Worm (Caenorhabditis elegans) whole organism, L1 larva: ENCODE results near the gene T26C5.4.

Experiments used
- ama-1 ChIP-seq: fragments of 150-350 bp; optimal IDR thresholded peaks from 2 replicates; lab custom pipeline; 2014
- ceh-8 ChIP-seq: fragments of 200-800 bp; sonication (Bioruptor generic); optimal IDR thresholded peaks from 2 replicates; lab custom pipeline; 2018; ENCODE audit warnings: mild to moderate bottlenecking, missing genetic modification characterization, moderate library complexity, missing compliant biosample characterization
- egl-27 ChIP-seq, 2 experiments: fragments of 150-350 bp in 1 of 2; sonication (generic microtip); optimal IDR thresholded peaks; 3 replicates each; lab custom pipeline; 2017 to 2018; ENCODE audit warnings: missing biosample characterization in 2 of 2, missing genetic modification characterization in 2 of 2, missing genetic modification reagents in 2 of 2
- hpl-2 ChIP-seq: fragments of 150-350 bp; optimal IDR thresholded peaks from 2 replicates; lab custom pipeline; 2014; ENCODE audit warnings: missing biosample characterization, missing genetic modification reagents, missing genetic modification characterization
- lin-39 ChIP-seq: fragments of 150-350 bp; optimal IDR thresholded peaks from 2 replicates; lab custom pipeline; 2014; ENCODE audit warnings: missing biosample characterization, missing genetic modification reagents, missing genetic modification characterization
- mef-2 ChIP-seq: fragments of 150-350 bp; optimal IDR thresholded peaks from 2 replicates; lab custom pipeline; 2014; ENCODE audit warnings: missing biosample characterization, missing genetic modification characterization
- nhr-12 ChIP-seq: sonication (generic microtip); optimal IDR thresholded peaks from 2 replicates; lab custom pipeline; 2017; ENCODE audit warnings: missing biosample characterization, missing genetic modification characterization
- sptf-1 ChIP-seq: fragments of 150-350 bp; optimal IDR thresholded peaks from 2 replicates; lab custom pipeline; 2014; ENCODE audit warnings: missing biosample characterization, missing genetic modification characterization
- unc-30 ChIP-seq: sonication (generic microtip); optimal IDR thresholded peaks from 2 replicates; lab custom pipeline; 2017; ENCODE audit warnings: missing biosample characterization, missing genetic modification characterization
- unc-86 ChIP-seq: sonication (generic microtip); optimal IDR thresholded peaks from 2 replicates; lab custom pipeline; 2016; ENCODE audit warnings: missing genetic modification characterization, missing compliant biosample characterization
- zip-4 ChIP-seq: fragments of 200-800 bp; sonication (Bioruptor generic); optimal IDR thresholded peaks from 2 replicates; lab custom pipeline; 2018; ENCODE audit warnings: mild to moderate bottlenecking, missing genetic modification characterization, moderate library complexity, missing compliant biosample characterization

DNA sequence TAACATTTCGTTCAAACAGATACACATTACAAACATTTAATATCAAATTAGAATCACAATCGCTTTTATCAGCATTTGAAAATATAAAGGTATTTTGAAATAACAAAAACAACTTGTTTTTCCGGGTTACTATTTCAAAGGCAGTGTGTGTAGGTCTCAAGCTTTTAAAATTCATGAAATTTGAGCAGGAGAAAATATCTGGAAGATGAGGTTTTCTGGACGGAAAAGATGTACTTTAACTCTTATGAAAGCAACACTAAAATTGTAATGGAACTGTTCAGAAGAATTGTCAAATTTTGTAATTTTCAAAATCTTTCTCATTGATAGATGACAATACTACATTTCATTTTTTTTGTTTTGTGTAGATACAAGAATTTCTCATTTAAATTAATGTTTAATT lies 8.2 kb upstream of the T26C5.4 start:
- no peak for TF ChIP-seq zip-4
- no peak for TF ChIP-seq ceh-8 (GFP tag; lab: Kevin White, UChicago)
- no peak for TF ChIP-seq unc-86 (tag; lab: Kevin White, UChicago)
- TF ChIP-seq egl-27 (tag; optimal IDR thresholded peaks at IDR 0.05; lab: Kevin White, UChicago): no peak
- no peak for TF ChIP-seq hpl-2 (GFP tag; lab: Kevin White, UChicago)
- no peak for TF ChIP-seq sptf-1 (tag; lab: Kevin White, UChicago)
- no peak for TF ChIP-seq ama-1
- TF ChIP-seq unc-30: no peak
- no peak for TF ChIP-seq mef-2 (tag; lab: Kevin White, UChicago)
- TF ChIP-seq lin-39 (tag; lab: Kevin White, UChicago): no peak
- no peak for TF ChIP-seq nhr-12 (tag; lab: Kevin White, UChicago)
